Fruit fly (Drosophila melanogaster) S2 (cell line): ENCODE data around the gene CG45076.

ENCODE experiments used
- CG8478 ChIP-seq: fragments of >200 bp; optimal IDR thresholded peaks from 2 replicates; lab custom pipeline; 2018
- CTCF ChIP-seq, 2 experiments: fragments of >200 bp; optimal IDR thresholded peaks; 2 replicates each; lab custom pipeline; 2018

DNA sequence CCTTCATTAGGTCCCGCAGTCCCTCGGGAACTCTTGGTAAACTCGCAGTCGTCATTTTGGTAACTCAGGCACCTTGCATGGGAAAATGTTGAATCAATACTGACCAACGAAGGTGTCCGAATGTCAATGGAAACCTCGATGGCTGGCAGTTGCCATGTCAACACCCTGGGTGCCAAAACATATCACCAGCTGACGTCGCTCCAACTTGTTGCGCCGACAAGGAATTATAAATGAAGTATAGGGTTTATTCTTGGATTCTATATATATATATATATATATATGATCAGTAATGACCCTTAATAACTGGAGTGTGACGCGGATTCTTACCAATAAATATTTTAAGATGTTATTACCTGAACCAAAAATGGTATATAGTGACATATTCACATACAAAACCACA is 26.7 kb upstream of the CG45076 start, which contains the start of gene CG14692:
- no peak for TF ChIP-seq CG8478
- TF ChIP-seq CTCF (optimal IDR thresholded peaks at IDR 0.05; lab: Kevin White, UChicago) = no peak
